Fruit fly (Drosophila melanogaster) whole organism, embryonic: ENCODE measurements around the gene Tsen2.

ENCODE experiments used
- Adf1 ChIP-seq: fragments of 200-800 bp; sonication (Bioruptor generic); IDR thresholded peaks from 2 replicates; pipeline ENCODE4 v1.3.6; 2022; ENCODE audit warnings: missing biosample characterization, missing genetic modification characterization
- Blimp-1 ChIP-seq: fragments of 200-800 bp; sonication (Bioruptor generic); optimal IDR thresholded peaks from 3 replicates; lab custom pipeline; 2018; ENCODE audit warnings: missing biosample characterization, missing genetic modification characterization, mild to moderate bottlenecking, moderate library complexity, missing genetic modification reagents
- CG10209 ChIP-seq: fragments of 200-800 bp; sonication (Bioruptor generic); optimal IDR thresholded peaks from 3 replicates; lab custom pipeline; 2017; ENCODE audit warnings: missing biosample characterization, mild to moderate bottlenecking, missing genetic modification characterization, missing genetic modification reagents
- CG10274 ChIP-seq: fragments of 200-800 bp; sonication (Bioruptor generic); optimal IDR thresholded peaks from 3 replicates; lab custom pipeline; 2017; ENCODE audit warnings: missing biosample characterization, mild to moderate bottlenecking, missing genetic modification characterization
- CG10543 ChIP-seq: fragments of 200-800 bp; sonication (Bioruptor generic); optimal IDR thresholded peaks from 3 replicates; lab custom pipeline; 2017; ENCODE audit warnings: missing biosample characterization, mild to moderate bottlenecking, missing genetic modification characterization, moderate library complexity
- CG11723 ChIP-seq: fragments of 200-800 bp; sonication (Bioruptor generic); optimal IDR thresholded peaks from 2 replicates; lab custom pipeline; 2017; ENCODE audit warnings: missing biosample characterization, mild to moderate bottlenecking, missing genetic modification characterization
- CG12219 ChIP-seq: fragments of 200-800 bp; sonication (Bioruptor generic); optimal IDR thresholded peaks from 3 replicates; lab custom pipeline; 2018; ENCODE audit warnings: missing biosample characterization, mild to moderate bottlenecking, missing genetic modification characterization
- CG12659 ChIP-seq: fragments of 200-800 bp; sonication (Bioruptor generic); optimal IDR thresholded peaks from 3 replicates; lab custom pipeline; 2017; ENCODE audit warnings: mild to moderate bottlenecking, missing biosample characterization, missing genetic modification reagents, missing genetic modification characterization
- CG15269 ChIP-seq: fragments of 200-800 bp; sonication (Bioruptor generic); optimal IDR thresholded peaks from 2 replicates; lab custom pipeline; 2018; ENCODE audit warnings: missing biosample characterization, mild to moderate bottlenecking, missing genetic modification characterization, moderate library complexity
- CG17912 ChIP-seq: fragments of 200-800 bp; sonication (Bioruptor generic); optimal IDR thresholded peaks from 2 replicates; lab custom pipeline; 2018; ENCODE audit warnings: missing biosample characterization, mild to moderate bottlenecking, missing genetic modification characterization
- CG18619 ChIP-seq: fragments of 200-800 bp; sonication (Bioruptor generic); optimal IDR thresholded peaks from 3 replicates; lab custom pipeline; 2017; ENCODE audit warnings: missing biosample characterization, mild to moderate bottlenecking, missing genetic modification characterization
- CG2678 ChIP-seq: fragments of 200-800 bp; sonication (Bioruptor generic); optimal IDR thresholded peaks from 3 replicates; lab custom pipeline; 2019; ENCODE audit warnings: missing biosample characterization, mild to moderate bottlenecking, missing genetic modification characterization, moderate library complexity
- CG30403 ChIP-seq: fragments of 200-800 bp; sonication (Bioruptor generic); optimal IDR thresholded peaks from 3 replicates; lab custom pipeline; 2016; ENCODE audit warnings: missing biosample characterization, missing genetic modification characterization
- CG4820 ChIP-seq: fragments of 200-800 bp; sonication (Bioruptor generic); optimal IDR thresholded peaks from 3 replicates; lab custom pipeline; 2016; ENCODE audit warnings: missing biosample characterization, missing genetic modification characterization
- CG6813 ChIP-seq: fragments of 200-800 bp; sonication (Bioruptor generic); optimal IDR thresholded peaks from 2 replicates; lab custom pipeline; 2017; ENCODE audit warnings: missing biosample characterization, missing genetic modification characterization, mild to moderate bottlenecking, moderate library complexity, missing genetic modification reagents
- CG7745 ChIP-seq: fragments of 200-800 bp; sonication (Bioruptor generic); optimal IDR thresholded peaks from 2 replicates; lab custom pipeline; 2018; ENCODE audit warnings: missing biosample characterization, mild to moderate bottlenecking, missing genetic modification characterization, moderate library complexity
- CG7839 ChIP-seq: fragments of 200-800 bp; sonication (Bioruptor generic); optimal IDR thresholded peaks from 3 replicates; lab custom pipeline; 2018; ENCODE audit warnings: missing biosample characterization, mild to moderate bottlenecking, missing genetic modification characterization, moderate library complexity
- CG8089 ChIP-seq: fragments of 200-800 bp; sonication (Bioruptor generic); optimal IDR thresholded peaks from 3 replicates; lab custom pipeline; 2016; ENCODE audit warnings: missing biosample characterization, missing genetic modification characterization
- CG9876 ChIP-seq: fragments of 200-800 bp; sonication (Bioruptor generic); optimal IDR thresholded peaks from 2 replicates; lab custom pipeline; 2016; ENCODE audit warnings: missing biosample characterization, missing genetic modification characterization
- Chrac-16 ChIP-seq: fragments of 200-800 bp; sonication (Bioruptor generic); optimal IDR thresholded peaks from 3 replicates; lab custom pipeline; 2016; ENCODE audit warnings: missing biosample characterization, missing genetic modification characterization
- D19A ChIP-seq: fragments of 200-800 bp; optimal IDR thresholded peaks from 3 replicates; lab custom pipeline; 2019; ENCODE audit warnings: missing biosample characterization, mild to moderate bottlenecking, missing genetic modification characterization, moderate library complexity
- Dip2 ChIP-seq: fragments of 200-800 bp; sonication (Bioruptor generic); IDR thresholded peaks from 2 replicates; pipeline ENCODE4 v1.3.6; 2022; ENCODE audit warnings: missing biosample characterization, missing genetic modification characterization
- Dref ChIP-seq: fragments of 200-800 bp; sonication (Bioruptor generic); IDR thresholded peaks from 2 replicates; pipeline ENCODE4 v1.3.6; 2022; ENCODE audit warnings: missing biosample characterization, missing genetic modification characterization
- E2f2 ChIP-seq: fragments of 200-800 bp; sonication (Bioruptor generic); IDR thresholded peaks from 2 replicates; pipeline ENCODE4 v1.3.6; 2022; ENCODE audit warnings: missing biosample characterization, missing genetic modification characterization
- ERR ChIP-seq: fragments of 200-800 bp; sonication (Bioruptor generic); optimal IDR thresholded peaks from 2 replicates; lab custom pipeline; 2016; ENCODE audit warnings: missing biosample characterization, missing genetic modification characterization
- Fer1 ChIP-seq: fragments of 200-800 bp; sonication (Bioruptor generic); optimal IDR thresholded peaks from 2 replicates; lab custom pipeline; 2017; ENCODE audit warnings: missing biosample characterization, mild to moderate bottlenecking, missing genetic modification characterization
- HHEX ChIP-seq: fragments of 200-800 bp; sonication (Bioruptor generic); optimal IDR thresholded peaks from 3 replicates; lab custom pipeline; 2017; ENCODE audit warnings: missing biosample characterization, mild to moderate bottlenecking, missing genetic modification characterization, missing genetic modification reagents
- HmgD ChIP-seq: fragments of 200-800 bp; sonication (Bioruptor generic); optimal IDR thresholded peaks from 3 replicates; lab custom pipeline; 2016; ENCODE audit warnings: missing biosample characterization, missing genetic modification characterization
- HmgZ ChIP-seq: fragments of 200-800 bp; sonication (Bioruptor generic); optimal IDR thresholded peaks from 2 replicates; lab custom pipeline; 2018; ENCODE audit warnings: missing biosample characterization, mild to moderate bottlenecking, missing genetic modification characterization
- Jarid2 ChIP-seq: fragments of 200-800 bp; sonication (Bioruptor generic); optimal IDR thresholded peaks from 3 replicates; lab custom pipeline; 2017; ENCODE audit warnings: mild to moderate bottlenecking, missing biosample characterization, missing genetic modification reagents, missing genetic modification characterization
- PHDP ChIP-seq: fragments of 200-800 bp; sonication (Bioruptor generic); optimal IDR thresholded peaks from 3 replicates; lab custom pipeline; 2018; ENCODE audit warnings: missing biosample characterization, mild to moderate bottlenecking, missing genetic modification characterization, moderate library complexity
- ap ChIP-seq: fragments of 200-800 bp; sonication (Bioruptor generic); IDR thresholded peaks from 2 replicates; pipeline ENCODE4 v1.3.6; 2022; ENCODE audit warnings: missing biosample characterization, missing genetic modification characterization
- bigmax ChIP-seq: fragments of 200-800 bp; sonication (Bioruptor generic); optimal IDR thresholded peaks from 2 replicates; lab custom pipeline; 2018; ENCODE audit warnings: missing biosample characterization, mild to moderate bottlenecking, missing genetic modification characterization
- chn ChIP-seq: fragments of 200-800 bp; sonication (Bioruptor generic); optimal IDR thresholded peaks from 2 replicates; lab custom pipeline; 2016; ENCODE audit warnings: missing biosample characterization, missing genetic modification characterization
- en ChIP-seq: fragments of 200-800 bp; sonication (Bioruptor generic); optimal IDR thresholded peaks from 2 replicates; lab custom pipeline; 2016; ENCODE audit warnings: missing biosample characterization, missing genetic modification characterization
- eyg ChIP-seq: fragments of 200-800 bp; sonication (Bioruptor generic); optimal IDR thresholded peaks from 3 replicates; lab custom pipeline; 2016; ENCODE audit warnings: missing biosample characterization, missing genetic modification characterization
- fd3F ChIP-seq: fragments of 200-800 bp; sonication (Bioruptor generic); optimal IDR thresholded peaks from 2 replicates; lab custom pipeline; 2018; ENCODE audit warnings: missing biosample characterization, mild to moderate bottlenecking, missing genetic modification characterization, moderate library complexity
- insv ChIP-seq, 2 experiments: fragments of 200-800 bp; sonication (Bioruptor generic); optimal IDR thresholded peaks; 3 replicates each; lab custom pipeline; 2016 to 2018; ENCODE audit warnings: missing biosample characterization in 2 of 2, missing genetic modification characterization in 2 of 2
- kay ChIP-seq: fragments of 200-800 bp; sonication (Bioruptor generic); optimal IDR thresholded peaks from 2 replicates; lab custom pipeline; 2016; ENCODE audit warnings: missing biosample characterization, missing genetic modification characterization
- lab ChIP-seq: fragments of 200-800 bp; sonication (Bioruptor generic); optimal IDR thresholded peaks from 3 replicates; lab custom pipeline; 2017; ENCODE audit warnings: missing biosample characterization, missing genetic modification characterization, mild to moderate bottlenecking, moderate library complexity, missing genetic modification reagents
- maf-S ChIP-seq: fragments of 200-800 bp; sonication (Bioruptor generic); optimal IDR thresholded peaks from 2 replicates; lab custom pipeline; 2016; ENCODE audit warnings: missing biosample characterization, missing genetic modification characterization
- onecut ChIP-seq: fragments of 200-800 bp; sonication (Bioruptor generic); IDR thresholded peaks from 2 replicates; pipeline ENCODE4 v1.3.6; 2022; ENCODE audit warnings: missing biosample characterization, missing genetic modification characterization
- otp ChIP-seq: fragments of 200-800 bp; sonication (Bioruptor generic); IDR thresholded peaks from 3 replicates; pipeline ENCODE4, ENCODE4 v1.3.6; 2022; ENCODE audit warnings: missing biosample characterization, missing genetic modification characterization
- run ChIP-seq: fragments of 200-800 bp; sonication (Bioruptor generic); optimal IDR thresholded peaks from 3 replicates; lab custom pipeline; 2018; ENCODE audit warnings: missing biosample characterization, mild to moderate bottlenecking, missing genetic modification characterization
- sim ChIP-seq: fragments of 200-800 bp; sonication (Bioruptor generic); IDR thresholded peaks from 2 replicates; pipeline ENCODE4 v1.3.6; 2022; ENCODE audit warnings: missing biosample characterization, missing genetic modification characterization
- sna ChIP-seq: fragments of 200-800 bp; sonication (Bioruptor generic); IDR thresholded peaks from 2 replicates; pipeline ENCODE4 v1.3.6; 2022; ENCODE audit warnings: missing biosample characterization, missing genetic modification characterization; ENCODE audit not compliant: partially characterized antibody
- tap ChIP-seq: fragments of 200-800 bp; optimal IDR thresholded peaks from 3 replicates; lab custom pipeline; 2019; ENCODE audit warnings: missing biosample characterization, mild to moderate bottlenecking, missing genetic modification characterization, moderate library complexity
- tio ChIP-seq: fragments of 200-800 bp; sonication (Bioruptor generic); optimal IDR thresholded peaks from 2 replicates; lab custom pipeline; 2017; ENCODE audit warnings: missing biosample characterization, missing genetic modification characterization, inconsistent platforms

The Tsen2 gene

DNA sequence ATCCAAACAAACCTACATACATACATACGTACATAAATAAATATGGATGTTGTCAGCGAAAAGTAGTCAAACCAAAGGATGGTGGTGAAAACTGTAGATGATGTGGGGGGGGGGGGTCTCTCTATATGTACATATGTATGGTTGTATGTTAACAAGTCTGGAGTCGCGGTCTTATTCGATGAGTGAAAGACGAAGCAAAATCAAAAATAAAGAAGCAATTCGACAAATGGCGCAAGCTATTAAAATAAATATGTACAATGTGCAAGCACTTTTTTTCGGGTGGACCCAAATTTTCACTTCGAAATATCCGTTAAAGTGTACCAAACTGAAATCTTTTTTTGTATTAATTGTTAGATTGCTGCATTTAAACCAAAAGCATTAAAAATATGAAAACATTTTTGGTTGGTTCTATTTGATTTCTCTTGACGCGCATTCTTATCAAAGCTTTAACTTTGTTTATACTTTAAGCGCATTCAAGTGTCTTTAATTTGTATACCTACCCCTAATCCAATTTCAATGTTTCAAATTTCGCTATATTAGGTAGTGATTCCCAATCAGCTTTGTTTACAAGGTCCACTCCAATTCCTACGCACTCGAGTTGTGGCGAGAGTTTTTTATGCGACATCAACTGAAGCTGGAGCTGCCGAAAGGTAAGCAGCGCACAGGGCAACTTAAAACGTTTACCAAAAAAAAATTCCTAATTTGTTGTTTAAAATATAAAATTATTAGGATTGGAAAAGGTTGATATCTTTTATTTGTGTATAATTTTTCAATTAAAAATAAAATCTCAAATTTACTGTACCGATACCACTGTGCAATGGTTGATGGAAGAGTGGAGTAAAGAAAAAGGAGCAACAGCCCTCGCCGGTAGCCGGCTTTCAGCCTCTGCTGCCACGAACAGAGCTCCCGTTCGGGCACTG lies 45.4 kb upstream of the Tsen2 start, which contains the start of gene CG31807 (continued):
- peak; percentile 68 for TF ChIP-seq HmgZ
- TF ChIP-seq CG10274: peak; percentile 5
- TF ChIP-seq CG15269 (tag; lab: Kevin White, UChicago): peak; percentile 77
- peak; percentile 39 for TF ChIP-seq Chrac-16 (GFP tag; lab: Kevin White, UChicago)
- no peak for TF ChIP-seq bigmax (GFP tag; lab: Kevin White, UChicago)
- TF ChIP-seq CG2678: peak; percentile 84
- TF ChIP-seq CG12219 (GFP tag; lab: Kevin White, UChicago): peak; percentile 74
- TF ChIP-seq maf-S (GFP tag; lab: Kevin White, UChicago): peak; percentile 67
- no peak for TF ChIP-seq Dip2 (GFP tag; lab: Robert Waterston, UW)
- peak; percentile 43 for TF ChIP-seq CG18619
- peak; percentile 72 for TF ChIP-seq Blimp-1 (GFP tag; lab: Kevin White, UChicago)
- peak; percentile 62 for TF ChIP-seq CG12659
- TF ChIP-seq HmgD: no peak
- TF ChIP-seq CG9876 (GFP tag; lab: Kevin White, UChicago): no peak
- TF ChIP-seq Dref: no peak
- no peak for TF ChIP-seq otp (GFP tag; lab: Robert Waterston, UW)
- no peak for TF ChIP-seq Jarid2 (GFP tag; lab: Kevin White, UChicago)
- no peak for TF ChIP-seq kay (GFP tag; lab: Kevin White, UChicago)
- peak; percentile 38 for TF ChIP-seq CG10543 (GFP tag; lab: Kevin White, UChicago)
- TF ChIP-seq insv (GFP tag; optimal IDR thresholded peaks at IDR 0.05; lab: Kevin White, UChicago): peak in 1 of 2 experiments; percentile 13
- TF ChIP-seq CG11723 (GFP tag; lab: Kevin White, UChicago): peak; percentile 63
- TF ChIP-seq CG7839 (tag; lab: Kevin White, UChicago): peak; percentile 80
- peak; percentile 43 for TF ChIP-seq onecut (GFP tag; lab: Robert Waterston, UW)
- peak; percentile 6 for TF ChIP-seq ERR
- TF ChIP-seq D19A (tag; lab: Kevin White, UChicago): peak; percentile 73
- peak; percentile 68 for TF ChIP-seq lab (GFP tag; lab: Kevin White, UChicago)
- peak; percentile 42 for TF ChIP-seq chn (GFP tag; lab: Kevin White, UChicago)
- TF ChIP-seq CG30403 (GFP tag; lab: Kevin White, UChicago): peak; percentile 51
- peak; percentile 50 for TF ChIP-seq tap (tag; lab: Kevin White, UChicago)
- peak; percentile 81 for TF ChIP-seq run (tag; lab: Kevin White, UChicago)
- peak; percentile 87 for TF ChIP-seq PHDP (tag; lab: Kevin White, UChicago)
- TF ChIP-seq CG6813 (GFP tag; lab: Kevin White, UChicago): peak; percentile 24
- peak; percentile 68 for TF ChIP-seq HHEX (GFP tag; lab: Kevin White, UChicago)
- peak; percentile 48 for TF ChIP-seq CG4820
- peak; percentile 80 for TF ChIP-seq Fer1 (GFP tag; lab: Kevin White, UChicago)
- TF ChIP-seq CG17912: peak; percentile 2
- 0 out of 2 replicates have a peak, but pooled peaks have one; percentile 42 for TF ChIP-seq sim (GFP tag; lab: Robert Waterston, UW)
- TF ChIP-seq CG8089: peak; percentile 68
- TF ChIP-seq sna (GFP tag; lab: Robert Waterston, UW): no peak
- TF ChIP-seq fd3F: peak; percentile 45
- no peak for TF ChIP-seq CG7745 (tag; lab: Kevin White, UChicago)
- TF ChIP-seq E2f2 (GFP tag; lab: Robert Waterston, UW): peak; percentile 56
- peak; percentile 51 for TF ChIP-seq tio
- TF ChIP-seq en: no peak
- TF ChIP-seq eyg (GFP tag; lab: Kevin White, UChicago): peak; percentile 34
- TF ChIP-seq ap (GFP tag; lab: Robert Waterston, UW): peak; percentile 20; the same call in 1 of the 2 replicates
- TF ChIP-seq CG10209: peak; percentile 83
- peak; percentile 33; the same call in 1 of the 2 replicates for TF ChIP-seq Adf1 (GFP tag; lab: Robert Waterston, UW)
